Fruit fly (Drosophila melanogaster) whole organism, embryonic: ENCODE measurements around the gene mRpL35.

Experiments used
- CG18011 ChIP-seq: fragments of 200-800 bp; sonication (Bioruptor generic); optimal IDR thresholded peaks from 2 replicates; lab custom pipeline; 2017; ENCODE audit warnings: missing biosample characterization, missing genetic modification characterization, mild to moderate bottlenecking, moderate library complexity, missing genotype
- Dp ChIP-seq: fragments of 200-800 bp; sonication (Bioruptor generic); optimal IDR thresholded peaks from 2 replicates; lab custom pipeline; 2018; ENCODE audit warnings: missing biosample characterization, mild to moderate bottlenecking, missing genetic modification characterization, moderate library complexity
- Hsf ChIP-seq: fragments of 200-800 bp; sonication (Bioruptor generic); optimal IDR thresholded peaks from 3 replicates; lab custom pipeline; 2016; ENCODE audit warnings: missing biosample characterization, missing genetic modification characterization
- Jarid2 ChIP-seq: fragments of 200-800 bp; sonication (Bioruptor generic); optimal IDR thresholded peaks from 3 replicates; lab custom pipeline; 2017; ENCODE audit warnings: mild to moderate bottlenecking, missing biosample characterization, missing genetic modification reagents, missing genetic modification characterization
- lmd ChIP-seq: fragments of 200-800 bp; sonication (Bioruptor generic); IDR thresholded peaks from 2 replicates; pipeline ENCODE4 v1.3.6; 2022; ENCODE audit warnings: missing biosample characterization, missing genetic modification characterization
- lov ChIP-seq, 2 experiments: fragments of 200-800 bp in 1 of 2; fragments of >200 bp in 1 of 2; sonication (Bioruptor generic) in 1 of 2; IDR thresholded peaks in 1 of 2; optimal IDR thresholded peaks in 1 of 2; 2 replicates in 1 of 2; 3 replicates in 1 of 2; pipeline versions ENCODE4 v1.3.6 to Lab custom; 2017 to 2022; ENCODE audit warnings: missing biosample characterization in 1 of 2, missing genetic modification characterization in 1 of 2
- run ChIP-seq: fragments of 200-800 bp; sonication (Bioruptor generic); optimal IDR thresholded peaks from 3 replicates; lab custom pipeline; 2018; ENCODE audit warnings: missing biosample characterization, mild to moderate bottlenecking, missing genetic modification characterization
- sisA ChIP-seq: fragments of 200-800 bp; sonication (Bioruptor generic); IDR thresholded peaks from 2 replicates; pipeline ENCODE4 v1.3.6; 2022; ENCODE audit warnings: missing biosample characterization, missing genetic modification characterization

- TF ChIP-seq run (tag; lab: Kevin White, UChicago): no peak
- TF ChIP-seq lov (optimal IDR thresholded peaks at IDR 0.05; lab: Kevin White, UChicago): no peak
- TF ChIP-seq lov (GFP tag; IDR thresholded peaks at IDR 0.05; lab: Robert Waterston, UW): no peak
- TF ChIP-seq sisA (GFP tag; lab: Robert Waterston, UW): no peak
- no peak for TF ChIP-seq CG18011 (GFP tag; lab: Kevin White, UChicago)
- no peak for TF ChIP-seq lmd (GFP tag; lab: Robert Waterston, UW)
- no peak for TF ChIP-seq Dp
- no peak for TF ChIP-seq Hsf (GFP tag; lab: Kevin White, UChicago)
- no peak for TF ChIP-seq Jarid2
Measured at dm6 chr3R:21977784-21978183, 45.5 kb upstream of the mRpL35 start.
